Worm (Caenorhabditis elegans) whole organism, L2 larva: ENCODE measurements around the gene T09F3.5.

Experiments used
- C34F6.9 ChIP-seq: fragments of 150-350 bp; optimal IDR thresholded peaks from 2 replicates; lab custom pipeline; 2014; ENCODE audit warnings: missing biosample characterization, missing genetic modification characterization
- F13H6.1 ChIP-seq: sonication (generic microtip); optimal IDR thresholded peaks from 2 replicates; lab custom pipeline; 2016; ENCODE audit warnings: missing genetic modification characterization, missing compliant biosample characterization
- R02D3.7 ChIP-seq: fragments of 150-350 bp; optimal IDR thresholded peaks from 2 replicates; lab custom pipeline; 2014; ENCODE audit warnings: missing biosample characterization, missing genetic modification characterization
- Y55F3AM.14 ChIP-seq: fragments of 200-800 bp; sonication (Bioruptor generic); optimal IDR thresholded peaks from 2 replicates; lab custom pipeline; 2018; ENCODE audit warnings: mild to moderate bottlenecking, missing genetic modification characterization, missing compliant biosample characterization
- aly-2 ChIP-seq: fragments of 150-350 bp; optimal IDR thresholded peaks from 2 replicates; lab custom pipeline; 2014; ENCODE audit warnings: missing biosample characterization, missing genetic modification characterization
- ama-1 ChIP-seq: fragments of 150-350 bp; optimal IDR thresholded peaks from 2 replicates; lab custom pipeline; 2018; ENCODE audit warnings: inconsistent platforms
- crh-2 ChIP-seq: sonication (generic microtip); optimal IDR thresholded peaks from 2 replicates; lab custom pipeline; 2017; ENCODE audit warnings: missing biosample characterization, missing genetic modification characterization
- egl-27 ChIP-seq: sonication (generic microtip); optimal IDR thresholded peaks from 3 replicates; lab custom pipeline; 2017; ENCODE audit warnings: missing biosample characterization, missing genetic modification reagents, missing genetic modification characterization
- elt-1 ChIP-seq: fragments of 150-350 bp; optimal IDR thresholded peaks from 2 replicates; lab custom pipeline; 2014; ENCODE audit warnings: missing biosample characterization, missing genetic modification characterization
- elt-3 ChIP-seq: sonication (generic microtip); optimal IDR thresholded peaks from 2 replicates; lab custom pipeline; 2017; ENCODE audit warnings: missing biosample characterization, missing genetic modification characterization
- fos-1 ChIP-seq: fragments of 150-350 bp; optimal IDR thresholded peaks from 2 replicates; lab custom pipeline; 2014; ENCODE audit warnings: missing biosample characterization, missing genetic modification characterization
- gmeb-1 ChIP-seq: fragments of 150-350 bp; optimal IDR thresholded peaks from 2 replicates; lab custom pipeline; 2014; ENCODE audit warnings: missing biosample characterization, missing genetic modification characterization
- lin-11 ChIP-seq: fragments of 150-350 bp; sonication (generic microtip); optimal IDR thresholded peaks from 2 replicates; lab custom pipeline; 2014; ENCODE audit warnings: missing biosample characterization, missing genetic modification characterization, inconsistent platforms, mixed read lengths
- lin-13 ChIP-seq: fragments of 150-350 bp; optimal IDR thresholded peaks from 2 replicates; lab custom pipeline; 2014; ENCODE audit warnings: missing biosample characterization, missing genetic modification reagents, missing genetic modification characterization
- lin-39 ChIP-seq: fragments of 150-350 bp; optimal IDR thresholded peaks from 2 replicates; lab custom pipeline; 2014; ENCODE audit warnings: missing biosample characterization, missing genetic modification reagents, missing genetic modification characterization
- lsy-2 ChIP-seq, 2 experiments: fragments of 150-350 bp in 1 of 2; sonication (generic microtip) in 1 of 2; optimal IDR thresholded peaks; 2 replicates each; lab custom pipeline; 2014 to 2017; ENCODE audit warnings: missing biosample characterization in 2 of 2, missing genetic modification characterization in 2 of 2
- mab-5 ChIP-seq: fragments of 150-350 bp; optimal IDR thresholded peaks from 2 replicates; lab custom pipeline; 2014; ENCODE audit warnings: missing biosample characterization, missing genetic modification characterization
- mbf-1 ChIP-seq: sonication (generic microtip); optimal IDR thresholded peaks from 2 replicates; lab custom pipeline; 2017; ENCODE audit warnings: missing biosample characterization, missing genetic modification characterization
- nhr-23 ChIP-seq: fragments of 150-350 bp; optimal IDR thresholded peaks from 2 replicates; lab custom pipeline; 2014; ENCODE audit warnings: missing biosample characterization, missing genetic modification reagents, missing genetic modification characterization
- nhr-237 ChIP-seq: fragments of 150-350 bp; optimal IDR thresholded peaks from 2 replicates; lab custom pipeline; 2014; ENCODE audit warnings: missing biosample characterization, missing genetic modification characterization
- nhr-25 ChIP-seq: fragments of 150-350 bp; sonication (generic microtip); optimal IDR thresholded peaks from 3 replicates; lab custom pipeline; 2014; ENCODE audit warnings: missing biosample characterization, missing genetic modification characterization
- nhr-77 ChIP-seq: fragments of 150-350 bp; optimal IDR thresholded peaks from 2 replicates; lab custom pipeline; 2014; ENCODE audit warnings: missing biosample characterization, missing genetic modification characterization
- peb-1 ChIP-seq: fragments of 150-350 bp; optimal IDR thresholded peaks from 2 replicates; lab custom pipeline; 2014; ENCODE audit warnings: missing biosample characterization, missing genetic modification characterization
- sem-4 ChIP-seq: fragments of 150-350 bp; optimal IDR thresholded peaks from 2 replicates; lab custom pipeline; 2014; ENCODE audit warnings: missing biosample characterization, missing genetic modification reagents, missing genetic modification characterization
- sma-3 ChIP-seq: sonication (generic microtip); optimal IDR thresholded peaks from 2 replicates; lab custom pipeline; 2016; ENCODE audit warnings: missing genetic modification reagents, missing genetic modification characterization, missing compliant biosample characterization
- sma-9 ChIP-seq, 2 experiments: fragments of 150-350 bp in 1 of 2; sonication (generic microtip) in 1 of 2; optimal IDR thresholded peaks; 2 replicates each; lab custom pipeline; 2014 to 2016; ENCODE audit warnings: missing genetic modification characterization in 2 of 2, mild to moderate bottlenecking in 1 of 2, missing biosample characterization in 1 of 2, missing compliant biosample characterization in 1 of 2, missing genetic modification reagents in 1 of 2, moderate library complexity in 1 of 2
- snpc-4 ChIP-seq: fragments of 150-350 bp; optimal IDR thresholded peaks from 2 replicates; lab custom pipeline; 2014; ENCODE audit warnings: missing biosample characterization, missing genetic modification characterization
- unc-39 ChIP-seq: fragments of 150-350 bp; optimal IDR thresholded peaks from 2 replicates; lab custom pipeline; 2014; ENCODE audit warnings: missing biosample characterization, missing genetic modification characterization
- unc-55 ChIP-seq: fragments of 150-350 bp; sonication (generic microtip); optimal IDR thresholded peaks from 3 replicates; lab custom pipeline; 2014; ENCODE audit warnings: missing biosample characterization, missing genetic modification reagents, missing genetic modification characterization
- unc-62 ChIP-seq: fragments of 150-350 bp; optimal IDR thresholded peaks from 2 replicates; lab custom pipeline; 2014; ENCODE audit warnings: missing biosample characterization, missing genetic modification reagents, missing genetic modification characterization
- ztf-1 ChIP-seq: fragments of 200-800 bp; sonication (Bioruptor generic); conservative IDR thresholded peaks from 2 replicates; pipeline ENCODE4 v1.3.6; 2022; ENCODE audit warnings: missing genetic modification characterization, missing compliant biosample characterization
- ztf-4 ChIP-seq: fragments of 150-350 bp; optimal IDR thresholded peaks from 2 replicates; lab custom pipeline; 2014; ENCODE audit warnings: missing biosample characterization, missing genetic modification characterization

Gene T09F3.5

DNA sequence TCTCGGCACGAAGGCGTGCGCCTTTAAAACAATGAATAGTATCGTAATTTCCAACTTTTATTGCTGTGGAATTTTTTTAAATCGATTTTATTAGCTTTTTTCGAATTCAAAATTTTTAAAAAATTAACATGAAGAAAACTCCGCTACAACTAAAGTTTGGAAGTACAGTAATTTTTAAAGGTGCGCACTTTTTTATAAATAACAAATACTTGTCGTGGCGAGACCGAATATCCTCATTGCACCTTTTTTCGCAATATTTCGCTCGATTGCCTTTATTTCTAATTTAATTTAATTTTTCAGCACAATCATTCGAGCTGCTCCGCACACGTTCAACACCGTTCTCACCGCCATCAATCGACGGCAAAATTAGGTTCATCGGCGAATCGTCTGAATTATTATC, 5.8 kb upstream of the T09F3.5 start, which contains the start of the genes T09F3.2 and T09F3.7:
Gene T09F3.2 (plus strand): TSS at position 301 of the 400 bp plus-strand sequence.
Gene T09F3.7 (plus strand): TSS at position 315 of the 400 bp plus-strand sequence.
- TF ChIP-seq elt-3 (no peak), nhr-25 (tag; lab: Kevin White, UChicago) (no peak), ama-1 (lab: Kevin White, UChicago) (no peak), gmeb-1 (tag; lab: Kevin White, UChicago) (no peak), crh-2 (tag; lab: Kevin White, UChicago) (no peak), unc-55 (GFP tag; lab: Kevin White, UChicago) (no peak), mab-5 (tag; lab: Kevin White, UChicago) (no peak), egl-27 (tag; lab: Kevin White, UChicago) (no peak), lin-11 (tag; lab: Kevin White, UChicago) (no peak), unc-39 (tag; lab: Kevin White, UChicago) (no peak), R02D3.7 (tag; lab: Kevin White, UChicago) (no peak)

DNA sequence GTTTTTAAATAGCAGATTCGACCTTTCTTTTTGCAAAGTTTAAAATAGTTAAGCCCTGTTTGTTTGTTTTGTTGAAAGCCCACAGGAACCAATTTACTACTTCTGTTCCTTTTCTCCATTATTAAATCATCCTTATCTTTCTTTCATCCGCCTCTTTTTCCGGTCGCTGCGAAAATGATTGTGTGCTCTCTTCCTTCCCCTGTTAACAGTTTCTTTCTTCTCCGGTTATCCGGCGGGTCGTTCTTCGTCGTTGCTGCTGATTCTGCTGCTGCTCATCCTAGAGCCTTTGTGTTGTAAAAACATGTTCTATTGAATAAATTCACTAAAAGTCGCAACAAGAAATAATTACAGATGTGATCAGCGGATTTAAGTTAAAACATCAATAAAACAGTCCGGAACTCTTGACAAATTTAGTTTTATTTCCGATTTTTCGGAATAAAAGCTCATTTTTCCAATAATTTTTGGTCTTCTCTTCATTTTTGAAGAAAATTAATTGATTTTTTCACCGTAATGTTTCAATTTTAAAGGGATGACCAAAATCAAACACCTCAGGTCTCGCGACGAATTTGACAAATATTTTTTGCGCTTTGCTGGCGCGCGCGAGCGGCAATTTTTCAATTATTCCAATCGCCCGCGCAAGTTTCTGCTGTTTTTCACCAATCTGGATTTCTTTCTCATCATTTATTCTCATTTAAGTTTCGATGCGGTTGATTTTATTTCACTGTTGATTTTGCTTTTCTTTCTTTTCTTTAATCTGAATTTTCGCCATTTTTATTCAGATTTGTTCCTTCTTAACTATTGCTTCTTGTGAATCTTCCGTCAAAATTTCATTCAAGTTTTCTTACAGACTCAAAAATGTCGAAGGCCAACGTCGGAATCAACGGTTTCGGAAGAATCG, 3.1 kb upstream of the T09F3.5 start, which contains the start of gene gpd-1:
Gene gpd-1 (plus strand): TSS at position 848 of the 898 bp plus-strand sequence.
- TF ChIP-seq Y55F3AM.14 (GFP tag; lab: Kevin White, UChicago) (no peak), peb-1 (tag; lab: Kevin White, UChicago) (no peak), C34F6.9 (tag; lab: Kevin White, UChicago) (no peak), lsy-2 (tag; optimal IDR thresholded peaks at IDR 0.05; lab: Kevin White, UChicago) (no peak)

- TF ChIP-seq sem-4 (peak; percentile 19), ztf-1 (no peak), sma-9 (GFP tag; optimal IDR thresholded peaks at IDR 0.05; lab: Kevin White, UChicago) (peak; percentile 87), sma-9 (tag; optimal IDR thresholded peaks at IDR 0.05; lab: Kevin White, UChicago) (no peak), elt-1 (no peak), F13H6.1 (tag; lab: Kevin White, UChicago) (peak; percentile 45), lsy-2 (tag; optimal IDR thresholded peaks at IDR 0.05; lab: Kevin White, UChicago) (peak; percentile 18 to 75), unc-55 (GFP tag; lab: Kevin White, UChicago) (peak; percentile 81), gmeb-1 (tag; lab: Kevin White, UChicago) (peak; percentile 72), crh-2 (tag; lab: Kevin White, UChicago) (peak; percentile 63), ztf-4 (tag; lab: Kevin White, UChicago) (no peak), sma-3 (peak; percentile 65), nhr-25 (tag; lab: Kevin White, UChicago) (peak; percentile 65), snpc-4 (tag; lab: Kevin White, UChicago) (no peak), C34F6.9 (tag; lab: Kevin White, UChicago) (peak; percentile 43), lin-13 (peak; percentile 56)
- TF ChIP-seq, all 48 proteins: peak for 11
Measured at ce11 chrII:10395303-10395757, 1.3 kb upstream of the T09F3.5 start, which contains the start of gene T09F3.4. Gene T09F3.4 (plus strand): TSS chrII:10395707.

ce11 chrII:10402991-10403390, 6.3 kb downstream of the T09F3.5 start:
- TF ChIP-seq fos-1 (tag; lab: Kevin White, UChicago) (peak; percentile 81), unc-62 (GFP tag; lab: Kevin White, UChicago) (no peak), sma-9 (GFP tag; optimal IDR thresholded peaks at IDR 0.05; lab: Kevin White, UChicago) (peak; percentile 53), sma-9 (tag; optimal IDR thresholded peaks at IDR 0.05; lab: Kevin White, UChicago) (no peak), Y55F3AM.14 (GFP tag; lab: Kevin White, UChicago) (no peak), nhr-237 (tag; lab: Kevin White, UChicago) (no peak), lin-39 (tag; lab: Kevin White, UChicago) (no peak), crh-2 (tag; lab: Kevin White, UChicago) (no peak), lin-13 (no peak), gmeb-1 (tag; lab: Kevin White, UChicago) (peak; percentile 19), F13H6.1 (tag; lab: Kevin White, UChicago) (no peak), nhr-23 (tag; lab: Kevin White, UChicago) (no peak), aly-2 (tag; lab: Kevin White, UChicago) (no peak), nhr-77 (tag; lab: Kevin White, UChicago) (no peak), lin-11 (tag; lab: Kevin White, UChicago) (no peak), egl-27 (tag; lab: Kevin White, UChicago) (no peak), mbf-1 (tag; lab: Kevin White, UChicago) (no peak), unc-39 (tag; lab: Kevin White, UChicago) (no peak)
